Worm (Caenorhabditis elegans) whole organism, midembryonic: Measurements from ENCODE around the gene gkow-1.

ENCODE experiments used
- T22C8.4 ChIP-seq: fragments of 200-800 bp; sonication (Bioruptor generic); IDR thresholded peaks from 2 replicates; pipeline ENCODE4 v1.3.6; 2022; ENCODE audit warnings: missing genetic modification characterization, missing compliant biosample characterization
- flt-1 ChIP-seq: fragments of 200-800 bp; sonication (Bioruptor generic); IDR thresholded peaks from 2 replicates; pipeline ENCODE4 v1.3.6; 2022; ENCODE audit warnings: missing genetic modification characterization, missing compliant biosample characterization
- klf-2 ChIP-seq: fragments of 200-800 bp; sonication (Bioruptor generic); conservative IDR thresholded peaks from 2 replicates; pipeline ENCODE4 v1.3.6; 2022; ENCODE audit warnings: missing genetic modification reagents, missing genetic modification characterization, missing compliant biosample characterization
- med-1 ChIP-seq: sonication (generic microtip); optimal IDR thresholded peaks from 2 replicates; lab custom pipeline; 2017; ENCODE audit warnings: missing genetic modification characterization, mild to moderate bottlenecking, missing compliant biosample characterization, antibody characterized with exemption, missing genetic modification reagents; ENCODE audit not compliant: insufficient read depth
- ref-1 ChIP-seq: fragments of 200-800 bp; sonication (Bioruptor generic); conservative IDR thresholded peaks from 2 replicates; pipeline ENCODE4 v1.3.6; 2022; ENCODE audit warnings: missing genetic modification reagents, missing genetic modification characterization, missing compliant biosample characterization
- ztf-23 ChIP-seq: fragments of 200-800 bp; sonication (Bioruptor generic); IDR thresholded peaks from 2 replicates; pipeline ENCODE4 v1.3.6; 2022; ENCODE audit warnings: missing genetic modification reagents, missing genetic modification characterization, missing compliant biosample characterization
- ztf-29 ChIP-seq: fragments of 200-800 bp; sonication (Bioruptor generic); IDR thresholded peaks from 2 replicates; pipeline ENCODE4 v1.3.6; 2022; ENCODE audit warnings: missing genetic modification reagents, missing genetic modification characterization, missing compliant biosample characterization

- TF ChIP-seq flt-1 (GFP tag; lab: Robert Waterston, UW) (no peak), T22C8.4 (GFP tag; lab: Robert Waterston, UW) (no peak), ztf-29 (GFP tag; lab: Robert Waterston, UW) (no peak), klf-2 (GFP tag; lab: Robert Waterston, UW) (no peak), ztf-23 (GFP tag; lab: Robert Waterston, UW) (no peak), med-1 (GFP tag; lab: Kevin White, UChicago) (no peak), ref-1 (GFP tag; lab: Robert Waterston, UW) (no peak)
Measured at ce11 chrIV:10345990-10346389, 12.0 kb upstream of the gkow-1 start.
